Fruit fly (Drosophila melanogaster): ENCODE results near the gene mfas.

The mfas gene

DNA sequence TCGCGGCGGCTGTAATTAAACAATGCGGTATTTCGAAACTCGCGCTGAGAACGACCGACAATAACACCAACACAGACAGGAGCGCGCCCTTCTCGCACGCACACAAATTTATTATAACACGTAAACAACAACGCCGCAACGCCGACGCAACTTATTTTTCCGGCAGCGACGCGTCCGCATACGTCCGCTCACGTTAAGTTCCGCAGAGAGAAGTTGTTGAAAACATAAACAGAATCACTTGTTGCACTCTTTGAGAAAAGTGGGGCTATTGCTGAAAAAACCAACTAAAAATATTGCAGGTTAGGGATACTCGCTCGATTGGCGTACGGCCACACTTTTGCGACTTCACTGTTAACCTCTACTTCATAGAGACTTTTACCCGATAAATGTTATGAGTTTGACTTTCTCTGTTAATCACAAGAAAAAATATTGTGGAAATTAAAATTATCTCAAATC lies 44.2 kb downstream of the mfas start, which contains the start of gene Cad87A (continued):
- TF ChIP-seq Rel (GFP tag; optimal IDR thresholded peaks at IDR 0.05) = no peak
- peak; percentile 32 for TF ChIP-seq Rel (tag; optimal IDR thresholded peaks at IDR 0.05)
- TF ChIP-seq foxo (GFP tag; optimal IDR thresholded peaks at IDR 0.05) = peak; percentile 9 to 37
- no peak for TF ChIP-seq br (GFP tag; optimal IDR thresholded peaks at IDR 0.05)

DNA sequence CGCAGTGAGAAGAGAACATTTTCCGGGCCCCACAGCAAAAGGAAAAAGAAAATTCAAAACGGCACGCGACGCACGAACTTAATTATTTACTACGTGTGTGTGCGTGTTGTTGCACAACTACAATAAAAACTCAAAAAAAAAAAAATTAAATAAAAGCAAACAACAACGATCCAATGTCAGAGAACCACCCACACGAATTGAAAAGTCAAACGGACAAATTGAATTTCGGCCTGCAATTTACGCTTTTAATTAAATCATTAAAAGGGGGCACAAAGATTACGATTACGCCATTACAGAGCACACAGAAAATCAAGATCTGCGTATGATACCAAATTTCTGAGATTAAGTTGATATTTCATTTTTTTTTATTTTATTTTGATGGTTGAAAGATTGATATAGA lies 45.2 kb downstream of the mfas start:
- TF ChIP-seq Myc (optimal IDR thresholded peaks at IDR 0.05) = no peak
- TF ChIP-seq N (GFP tag; optimal IDR thresholded peaks at IDR 0.05) = no peak
- no peak for TF ChIP-seq Hnf4 (GFP tag; optimal IDR thresholded peaks at IDR 0.05)
- TF ChIP-seq foxo (GFP tag; optimal IDR thresholded peaks at IDR 0.05) = no peak
- no peak for TF ChIP-seq lola (GFP tag; optimal IDR thresholded peaks at IDR 0.05)
- no peak for TF ChIP-seq ey (GFP tag; optimal IDR thresholded peaks at IDR 0.05)
- TF ChIP-seq rgr (GFP tag; optimal IDR thresholded peaks at IDR 0.05) = no peak
- no peak for TF ChIP-seq Hr83 (GFP tag; optimal IDR thresholded peaks at IDR 0.05; ENCODE audit: poor library complexity, severe bottlenecking)
- no peak for TF ChIP-seq Sp1 (GFP tag; optimal IDR thresholded peaks at IDR 0.05)
- TF ChIP-seq dsf (GFP tag; optimal IDR thresholded peaks at IDR 0.05; ENCODE audit: borderline replicate concordance) = no peak
- TF ChIP-seq psq (GFP tag; optimal IDR thresholded peaks at IDR 0.05) = no peak
- no peak for TF ChIP-seq brk (GFP tag; optimal IDR thresholded peaks at IDR 0.05)
- TF ChIP-seq tai (GFP tag; optimal IDR thresholded peaks at IDR 0.05) = no peak

DNA sequence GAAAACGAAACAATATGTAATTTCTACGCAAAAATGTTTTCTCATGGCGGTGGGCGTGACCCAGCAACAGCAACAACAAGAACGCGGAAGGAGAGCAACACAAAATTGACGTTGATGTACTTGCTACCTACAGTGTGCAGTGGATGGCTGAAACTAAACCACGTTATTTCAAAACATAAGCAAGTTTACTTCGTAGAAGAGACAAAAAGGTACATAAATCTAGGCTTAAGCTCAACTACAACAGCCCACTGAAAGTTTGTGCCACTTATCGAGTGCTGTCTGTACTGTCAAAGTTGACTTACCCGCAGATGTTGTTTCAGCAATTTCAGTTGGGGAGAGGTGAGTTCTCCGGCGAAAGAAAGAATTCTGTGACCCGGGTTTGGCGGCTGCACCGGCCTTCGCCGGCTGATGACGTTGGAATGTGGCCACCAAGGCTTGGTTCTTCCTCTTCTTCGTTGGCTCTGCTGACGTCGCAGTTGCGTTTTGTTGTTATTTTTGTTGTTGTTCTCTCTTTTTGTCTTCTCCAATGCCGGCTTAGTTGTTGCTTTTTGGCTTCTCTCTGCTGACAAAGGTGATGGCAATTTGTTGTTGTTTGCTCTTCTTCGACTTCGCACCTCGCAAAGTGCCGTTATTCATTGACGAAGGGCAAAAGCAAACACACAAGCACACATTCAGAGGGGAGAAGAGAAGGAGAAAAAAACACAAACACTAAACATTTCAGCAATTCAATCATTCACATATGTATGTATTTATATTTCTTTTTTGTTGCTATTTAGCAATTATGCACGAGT lies 45.8 kb downstream of the mfas start:
- TF ChIP-seq Hr78 (GFP tag; optimal IDR thresholded peaks at IDR 0.05) = no peak
- no peak for TF ChIP-seq Mio (GFP tag; optimal IDR thresholded peaks at IDR 0.05)
- TF ChIP-seq dl (GFP tag; optimal IDR thresholded peaks at IDR 0.05; ENCODE audit: insufficient read depth in 1 of 2, partially characterized antibody in 2 of 2) = no peak
- TF ChIP-seq Vsx2 (GFP tag; optimal IDR thresholded peaks at IDR 0.05; ENCODE audit: partially characterized antibody) = no peak
- peak; percentile 72 for TF ChIP-seq HLH106 (tag; optimal IDR thresholded peaks at IDR 0.05)
- TF ChIP-seq Abd-B (GFP tag; optimal IDR thresholded peaks at IDR 0.05) = no peak
- TF ChIP-seq GATAd (GFP tag; optimal IDR thresholded peaks at IDR 0.05) = no peak
- TF ChIP-seq dmrt93B (GFP tag; optimal IDR thresholded peaks at IDR 0.05) = peak; percentile 52
- peak; percentile 49 for TF ChIP-seq Hnf4 (GFP tag; optimal IDR thresholded peaks at IDR 0.05)
- no peak for TF ChIP-seq N (GFP tag; optimal IDR thresholded peaks at IDR 0.05)
- peak; percentile 67 for TF ChIP-seq h (GFP tag; optimal IDR thresholded peaks at IDR 0.05)
- TF ChIP-seq Dfd (GFP tag; optimal IDR thresholded peaks at IDR 0.05) = no peak
- no peak for TF ChIP-seq lola (GFP tag; optimal IDR thresholded peaks at IDR 0.05)
- TF ChIP-seq br (GFP tag; optimal IDR thresholded peaks at IDR 0.05) = peak; percentile 53
- TF ChIP-seq sv (GFP tag; optimal IDR thresholded peaks at IDR 0.05) = no peak
- peak; percentile 47 for TF ChIP-seq woc (GFP tag; optimal IDR thresholded peaks at IDR 0.05)
- no peak for TF ChIP-seq dsf (GFP tag; optimal IDR thresholded peaks at IDR 0.05; ENCODE audit: borderline replicate concordance)
- no peak for TF ChIP-seq pan (optimal IDR thresholded peaks at IDR 0.05)
- peak; percentile 68 for TF ChIP-seq psq (GFP tag; optimal IDR thresholded peaks at IDR 0.05)
- TF ChIP-seq Myc (optimal IDR thresholded peaks at IDR 0.05) = no peak
- no peak for TF ChIP-seq usp (GFP tag; optimal IDR thresholded peaks at IDR 0.05)
- no peak for TF ChIP-seq Hr83 (GFP tag; optimal IDR thresholded peaks at IDR 0.05; ENCODE audit: poor library complexity, severe bottlenecking)
- no peak for TF ChIP-seq Rel (GFP tag; optimal IDR thresholded peaks at IDR 0.05)
- no peak for TF ChIP-seq Rel (tag; optimal IDR thresholded peaks at IDR 0.05)
- TF ChIP-seq CG9705 (GFP tag; optimal IDR thresholded peaks at IDR 0.05) = peak; percentile 4
- TF ChIP-seq Sp1 (GFP tag; optimal IDR thresholded peaks at IDR 0.05) = peak; percentile 45
- no peak for TF ChIP-seq tai (GFP tag; optimal IDR thresholded peaks at IDR 0.05)
- TF ChIP-seq Dif (GFP tag; optimal IDR thresholded peaks at IDR 0.05; ENCODE audit: partially characterized antibody) = no peak
- no peak for TF ChIP-seq Jra (GFP tag; optimal IDR thresholded peaks at IDR 0.05)
- peak in 1 of 2 experiments; percentile 75 for TF ChIP-seq foxo (GFP tag; optimal IDR thresholded peaks at IDR 0.05)
- TF ChIP-seq CG32264 (GFP tag; optimal IDR thresholded peaks at IDR 0.05) = no peak
- TF ChIP-seq OdsH (GFP tag; optimal IDR thresholded peaks at IDR 0.05) = peak; percentile 55
- TF ChIP-seq rgr (GFP tag; optimal IDR thresholded peaks at IDR 0.05) = peak; percentile 65
- peak; percentile 74 for TF ChIP-seq ey (GFP tag; optimal IDR thresholded peaks at IDR 0.05)
- no peak for TF ChIP-seq CrebA (GFP tag; optimal IDR thresholded peaks at IDR 0.05; ENCODE audit: borderline replicate concordance)
- TF ChIP-seq fru (GFP tag; optimal IDR thresholded peaks at IDR 0.05) = peak; percentile 71
- no peak for TF ChIP-seq brk (GFP tag; optimal IDR thresholded peaks at IDR 0.05)
- TF ChIP-seq sage (GFP tag; optimal IDR thresholded peaks at IDR 0.05) = no peak
- no peak for TF ChIP-seq jim (GFP tag; optimal IDR thresholded peaks at IDR 0.05)
